Worm (Caenorhabditis elegans) whole organism, early embryonic: ENCODE results near the gene C54E4.12.

Experiments
- aly-1 ChIP-seq: sonication (generic microtip); optimal IDR thresholded peaks from 2 replicates; lab custom pipeline; 2016; ENCODE audit warnings: missing genetic modification characterization, missing compliant biosample characterization
- ama-1 ChIP-seq: fragments of 150-350 bp; optimal IDR thresholded peaks from 2 replicates; lab custom pipeline; 2014
- ceh-13 ChIP-seq: fragments of 200-800 bp; sonication (Bioruptor generic); optimal IDR thresholded peaks from 2 replicates; lab custom pipeline; 2018; ENCODE audit warnings: mild to moderate bottlenecking, missing genetic modification characterization, missing compliant biosample characterization
- hmbx-1 ChIP-seq: sonication (generic microtip); optimal IDR thresholded peaks from 2 replicates; lab custom pipeline; 2016; ENCODE audit warnings: mild to moderate bottlenecking, missing genetic modification characterization, missing compliant biosample characterization
- hmg-4 ChIP-seq: fragments of 200-800 bp; sonication (Bioruptor generic); optimal IDR thresholded peaks from 2 replicates; lab custom pipeline; 2018; ENCODE audit warnings: mild to moderate bottlenecking, missing genetic modification characterization, missing compliant biosample characterization
- pes-1 ChIP-seq: fragments of 200-800 bp; sonication (Bioruptor generic); IDR thresholded peaks from 2 replicates; pipeline ENCODE4 v1.3.6; 2022; ENCODE audit warnings: missing genetic modification reagents, missing genetic modification characterization, missing compliant biosample characterization

DNA sequence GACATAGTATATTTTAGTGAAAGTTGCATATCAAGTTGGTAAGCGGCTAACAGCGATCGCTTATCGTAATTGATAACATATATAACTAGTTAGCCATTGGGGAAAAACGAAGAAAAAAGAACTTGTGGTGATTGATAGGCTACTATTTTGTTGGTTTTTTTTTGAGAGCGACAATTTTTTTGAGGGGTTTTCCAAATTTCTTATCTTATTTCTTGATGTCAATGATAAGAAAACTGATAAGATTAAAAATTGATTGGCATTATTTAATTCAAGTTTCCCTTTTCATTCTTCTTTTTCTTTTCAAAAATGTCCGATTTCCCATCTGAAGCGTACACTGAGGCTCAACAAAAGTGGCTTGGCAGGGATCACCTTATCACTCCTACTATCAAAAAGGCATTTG is 9.7 kb downstream of the C54E4.12 start, which contains the start of gene prmt-6:
- TF ChIP-seq pes-1 (no peak), ama-1 (lab: Kevin White, UChicago) (no peak), aly-1 (tag; lab: Kevin White, UChicago) (no peak), ceh-13 (GFP tag; lab: Kevin White, UChicago) (no peak), hmbx-1 (tag; lab: Kevin White, UChicago) (no peak), hmg-4 (no peak)
